Fruit fly (Drosophila melanogaster): Measurements from ENCODE around the gene CG11498.

Gene CG11498

dm6 chr3R:30200091-30200698, 39.9 kb upstream of the CG11498 start (continued):
- 0 out of 2 replicates have a peak, but pooled peaks have one; percentile 26 for TF ChIP-seq wdn (GFP tag; IDR thresholded peaks at IDR 0.05)
- TF ChIP-seq Xbp1 (GFP tag; optimal IDR thresholded peaks at IDR 0.05), result peak; percentile 11
- TF ChIP-seq trh (GFP tag; optimal IDR thresholded peaks at IDR 0.05), result no peak
- 0 out of 3 replicates have a peak, but pooled peaks have one; percentile 47 for TF ChIP-seq CG2889 (GFP tag; IDR thresholded peaks at IDR 0.05)
- TF ChIP-seq dmrt99B (tag; optimal IDR thresholded peaks at IDR 0.05), result peak; percentile 39
- TF ChIP-seq Vsx1 (GFP tag; optimal IDR thresholded peaks at IDR 0.05), result no peak
- peak; percentile 21 for TF ChIP-seq Bteb2 (GFP tag; optimal IDR thresholded peaks at IDR 0.05)
- no peak for TF ChIP-seq ash1 (GFP tag; optimal IDR thresholded peaks at IDR 0.05)
- peak; percentile 24 to 44 for TF ChIP-seq dpn (GFP tag; optimal IDR thresholded peaks at IDR 0.05)
- TF ChIP-seq crol (GFP tag; IDR thresholded peaks at IDR 0.05), result peak; percentile 79
- TF ChIP-seq D19B (GFP tag; optimal IDR thresholded peaks at IDR 0.05), result peak; percentile 75
- TF ChIP-seq CG3847 (GFP tag; IDR thresholded peaks at IDR 0.05), result peak; percentile 44
- peak; percentile 33 for TF ChIP-seq Side (GFP tag; optimal IDR thresholded peaks at IDR 0.05)
- TF ChIP-seq Pdp1 (GFP tag; optimal IDR thresholded peaks at IDR 0.05), result peak; percentile 29 to 80
- peak; percentile 44 for TF ChIP-seq Ptx1 (GFP tag; IDR thresholded peaks at IDR 0.05)
- TF ChIP-seq CG10321 (GFP tag; IDR thresholded peaks at IDR 0.05), result no peak
- TF ChIP-seq CG17568 (GFP tag; optimal IDR thresholded peaks at IDR 0.05), result no peak
- TF ChIP-seq Hmr (GFP tag; optimal IDR thresholded peaks at IDR 0.05), result peak; percentile 54
- 0 out of 3 replicates have a peak, but pooled peaks have one; percentile 24 for TF ChIP-seq otp (GFP tag; IDR thresholded peaks at IDR 0.05)
- 0 out of 2 replicates have a peak, but pooled peaks have one; percentile 5 for TF ChIP-seq ham (GFP tag; IDR thresholded peaks at IDR 0.05)
- TF ChIP-seq lmd (GFP tag; IDR thresholded peaks at IDR 0.05), result peak; percentile 36
- no peak for TF ChIP-seq CG12236 (GFP tag; optimal IDR thresholded peaks at IDR 0.05)
- TF ChIP-seq fd96Cb (tag; optimal IDR thresholded peaks at IDR 0.05), result peak; percentile 5
- peak; percentile 10; the same call in 1 of the 2 replicates for TF ChIP-seq CG14014 (GFP tag; IDR thresholded peaks at IDR 0.05)
- no peak for TF ChIP-seq jumu (GFP tag; optimal IDR thresholded peaks at IDR 0.05)
- no peak for TF ChIP-seq Dref (GFP tag; IDR thresholded peaks at IDR 0.05)
- peak; percentile 24 for TF ChIP-seq ems (GFP tag; optimal IDR thresholded peaks at IDR 0.05)
- TF ChIP-seq CG8388 (GFP tag; optimal IDR thresholded peaks at IDR 0.05), result peak; percentile 6
- peak; percentile 18 for TF ChIP-seq CG12155 (GFP tag; optimal IDR thresholded peaks at IDR 0.05)
- TF ChIP-seq Nf-YA (GFP tag; IDR thresholded peaks at IDR 0.05), result no peak
- no peak for TF ChIP-seq maf-S (GFP tag; optimal IDR thresholded peaks at IDR 0.05)
- peak; percentile 6 for TF ChIP-seq CG15514 (GFP tag; optimal IDR thresholded peaks at IDR 0.05)
- peak; percentile 14 for TF ChIP-seq CG17385 (GFP tag; optimal IDR thresholded peaks at IDR 0.05)
- no peak for TF ChIP-seq CG1024 (GFP tag; IDR thresholded peaks at IDR 0.05)
- peak; percentile 28 for TF ChIP-seq Myb (GFP tag; optimal IDR thresholded peaks at IDR 0.05)
- TF ChIP-seq sens (GFP tag), result peak; percentile 61
- no peak for TF ChIP-seq shn (GFP tag; optimal IDR thresholded peaks at IDR 0.05)
- TF ChIP-seq toy (GFP tag; IDR thresholded peaks at IDR 0.05), result 0 out of 2 replicates have a peak, but pooled peaks have one; percentile 33
- TF ChIP-seq lilli (GFP tag; optimal IDR thresholded peaks at IDR 0.05), result peak; percentile 18
- peak; percentile 11 for TF ChIP-seq ind (GFP tag; optimal IDR thresholded peaks at IDR 0.05)
- peak; percentile 34 for TF ChIP-seq gem (tag; optimal IDR thresholded peaks at IDR 0.05)
- no peak for TF ChIP-seq twi (tag; optimal IDR thresholded peaks at IDR 0.05)
- TF ChIP-seq MBD-R2 (GFP tag; IDR thresholded peaks at IDR 0.05), result peak; percentile 11; the same call in 1 of the 2 replicates
- peak; percentile 49; the same call in 1 of the 3 replicates for TF ChIP-seq CG17361 (GFP tag; IDR thresholded peaks at IDR 0.05)
- no peak for TF ChIP-seq tap (tag; optimal IDR thresholded peaks at IDR 0.05)
- TF ChIP-seq CHES-1-like (GFP tag; optimal IDR thresholded peaks at IDR 0.05), result peak; percentile 15
- peak; percentile 28 for TF ChIP-seq CG2678 (tag; optimal IDR thresholded peaks at IDR 0.05)
- no peak for TF ChIP-seq CG8765 (GFP tag; IDR thresholded peaks at IDR 0.05)
- peak; percentile 17 for TF ChIP-seq pnt (GFP tag; optimal IDR thresholded peaks at IDR 0.05)
- TF ChIP-seq CG2116 (GFP tag; optimal IDR thresholded peaks at IDR 0.05), result no peak
- peak; percentile 24 for TF ChIP-seq Antp (GFP tag; optimal IDR thresholded peaks at IDR 0.05)
